Worm (Caenorhabditis elegans) whole organism, young adult: ENCODE measurements around the gene mboa-2.
A peak's percentile ranks its signal among the peaks of the same experiment; 100 is the strongest.

Source experiments
- K12H6.12 ChIP-seq: fragments of 200-800 bp; sonication (Bioruptor generic); optimal IDR thresholded peaks from 2 replicates; lab custom pipeline; 2018; ENCODE audit warnings: mild to moderate bottlenecking, missing genetic modification characterization, missing compliant biosample characterization
- cebp-2 ChIP-seq: fragments of 200-800 bp; sonication (Bioruptor generic); IDR thresholded peaks from 2 replicates; pipeline ENCODE4 v1.3.6; 2022; ENCODE audit warnings: missing genetic modification characterization, missing compliant biosample characterization
- ceh-27 ChIP-seq: fragments of 200-800 bp; sonication (Bioruptor generic); optimal IDR thresholded peaks from 2 replicates; lab custom pipeline; 2018; ENCODE audit warnings: mild to moderate bottlenecking, missing genetic modification characterization, moderate library complexity, missing compliant biosample characterization
- dpl-1 ChIP-seq: fragments of 150-350 bp; optimal IDR thresholded peaks from 2 replicates; lab custom pipeline; 2014; ENCODE audit warnings: missing biosample characterization, missing genetic modification reagents, missing genetic modification characterization
- hlh-12 ChIP-seq: sonication (generic microtip); optimal IDR thresholded peaks from 2 replicates; lab custom pipeline; 2016; ENCODE audit warnings: missing genetic modification characterization, missing compliant biosample characterization
- hrde-1 ChIP-seq: sonication (generic microtip); optimal IDR thresholded peaks from 2 replicates; lab custom pipeline; 2016; ENCODE audit warnings: missing genetic modification characterization, mild to moderate bottlenecking, missing compliant biosample characterization, moderate library complexity, missing genotype, missing genetic modification reagents, borderline replicate concordance
- nfyb-1 ChIP-seq: fragments of 200-800 bp; sonication (Bioruptor generic); IDR thresholded peaks from 2 replicates; pipeline ENCODE4 v1.3.6; 2022; ENCODE audit warnings: missing genetic modification reagents, missing genetic modification characterization, missing compliant biosample characterization
- snpc-4 ChIP-seq, 5 experiments: fragments of 150-350 bp in 1 of 5; sonication (generic microtip) in 4 of 5; optimal IDR thresholded peaks; 2 replicates each; lab custom pipeline; 2014 to 2018; ENCODE audit warnings: missing genetic modification characterization in 5 of 5, missing biosample characterization in 3 of 5, antibody characterized with exemption in 2 of 5, mild to moderate bottlenecking in 2 of 5, missing compliant biosample characterization in 2 of 5, missing genotype in 2 of 5, moderate library complexity in 2 of 5, missing genetic modification reagents in 1 of 5
- ztf-3 ChIP-seq: fragments of 200-800 bp; sonication (Bioruptor generic); optimal IDR thresholded peaks from 2 replicates; lab custom pipeline; 2018; ENCODE audit warnings: mild to moderate bottlenecking, missing genetic modification characterization, missing compliant biosample characterization

ce11 chrV:11147780-11148144 is 25.5 kb upstream of the mboa-2 start:
- TF ChIP-seq cebp-2 (GFP tag; lab: Robert Waterston, UW) (no peak), nfyb-1 (GFP tag; lab: Robert Waterston, UW) (0 out of 2 replicates have a peak, but pooled peaks have one; percentile 30), dpl-1 (GFP tag; lab: Kevin White, UChicago) (no peak), snpc-4 (GFP tag; optimal IDR thresholded peaks at IDR 0.05; lab: Kevin White, UChicago) (no peak), snpc-4 (tag; optimal IDR thresholded peaks at IDR 0.05; lab: Kevin White, UChicago) (no peak), K12H6.12 (tag; lab: Kevin White, UChicago) (no peak), ztf-3 (GFP tag; lab: Kevin White, UChicago) (no peak), hlh-12 (tag; lab: Kevin White, UChicago) (no peak), hrde-1 (tag; lab: Kevin White, UChicago) (no peak), ceh-27 (GFP tag; lab: Kevin White, UChicago) (no peak)
